Fruit fly (Drosophila melanogaster): ENCODE measurements around the gene Mi-2.

Gene Mi-2

dm6 chr3L:19833227-19833626, 76.8 kb downstream of the Mi-2 start:
- 0 out of 2 replicates have a peak, but pooled peaks have one; percentile 13 for TF ChIP-seq CG4360 (GFP tag; IDR thresholded peaks at IDR 0.05)
- peak; percentile 42 for TF ChIP-seq cg (GFP tag; optimal IDR thresholded peaks at IDR 0.05)
- TF ChIP-seq Eip74EF (GFP tag; optimal IDR thresholded peaks at IDR 0.05), result no peak
- TF ChIP-seq sr (GFP tag; IDR thresholded peaks at IDR 0.05), result peak; percentile 81
- peak; percentile 48 for TF ChIP-seq nom (GFP tag; optimal IDR thresholded peaks at IDR 0.05)
- TF ChIP-seq pfk (GFP tag; optimal IDR thresholded peaks at IDR 0.05), result peak; percentile 16
- peak; percentile 60 for TF ChIP-seq Med (GFP tag)
- peak; percentile 28; the same call in 1 of the 2 replicates for TF ChIP-seq MBD-R2 (GFP tag; IDR thresholded peaks at IDR 0.05)
- TF ChIP-seq grau (tag; optimal IDR thresholded peaks at IDR 0.05), result peak; percentile 66
- peak; percentile 36 for TF ChIP-seq psq (GFP tag; optimal IDR thresholded peaks at IDR 0.05)
- TF ChIP-seq CG9876 (GFP tag; optimal IDR thresholded peaks at IDR 0.05), result no peak
- TF ChIP-seq CG8290 (GFP tag; optimal IDR thresholded peaks at IDR 0.05), result no peak
- no peak for TF ChIP-seq CG8290 (tag; optimal IDR thresholded peaks at IDR 0.05)
- TF ChIP-seq crol (GFP tag; IDR thresholded peaks at IDR 0.05), result peak; percentile 70
- TF ChIP-seq Nf-YB (GFP tag; optimal IDR thresholded peaks at IDR 0.05), result no peak
- TF ChIP-seq sim (GFP tag; IDR thresholded peaks at IDR 0.05), result peak; percentile 28; the same call in 1 of the 2 replicates
- TF ChIP-seq crp (GFP tag; optimal IDR thresholded peaks at IDR 0.05), result peak in 1 of 2 experiments; percentile 17
- TF ChIP-seq onecut (GFP tag; IDR thresholded peaks at IDR 0.05), result peak; percentile 98
- TF ChIP-seq Ravus (GFP tag; IDR thresholded peaks at IDR 0.05), result no peak
- peak; percentile 62 to 70 for TF ChIP-seq Trl (optimal IDR thresholded peaks at IDR 0.05)
- TF ChIP-seq Trl (GFP tag; optimal IDR thresholded peaks at IDR 0.05), result no peak
- peak; percentile 14 for TF ChIP-seq CG15514 (GFP tag; optimal IDR thresholded peaks at IDR 0.05)

Data from whole organism, embryonic.